Worm (Caenorhabditis elegans): ENCODE results near the gene F41C3.1.

DNA sequence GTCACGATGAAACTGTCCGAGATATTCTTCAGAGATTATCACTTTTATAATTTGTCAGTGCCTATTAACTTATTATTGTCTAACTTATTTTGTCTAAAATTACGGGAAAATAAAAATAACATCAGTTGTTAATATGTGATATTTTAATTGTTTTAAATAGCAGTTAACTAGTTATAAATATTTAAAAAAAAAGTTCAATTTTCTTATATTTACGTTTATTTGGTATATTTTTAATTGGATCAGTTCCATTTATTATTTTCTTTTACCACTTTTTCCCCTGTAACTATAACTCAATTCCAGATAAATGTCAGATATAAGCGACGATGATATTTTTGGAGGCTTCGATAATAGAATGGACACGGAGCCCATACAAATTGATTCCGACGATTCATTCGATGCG is 43.4 kb downstream of the F41C3.1 start, which contains the start of gene C33F10.4:
- TF ChIP-seq ceh-34 (tag; optimal IDR thresholded peaks at IDR 0.05): no peak
- TF ChIP-seq pag-3 (tag; optimal IDR thresholded peaks at IDR 0.05; ENCODE audit: borderline replicate concordance): no peak
- no peak for TF ChIP-seq elt-2 (tag; optimal IDR thresholded peaks at IDR 0.05)
- no peak for TF ChIP-seq ets-4 (tag; optimal IDR thresholded peaks at IDR 0.05)
- TF ChIP-seq hlh-15 (tag; optimal IDR thresholded peaks at IDR 0.05): no peak
